Fruit fly (Drosophila melanogaster) whole organism, embryonic: ENCODE measurements around the gene CG4465.

ENCODE experiments used
- Ada2b ChIP-seq: fragments of 200-800 bp; sonication (Bioruptor generic); IDR thresholded peaks from 2 replicates; pipeline ENCODE4 v1.3.6; 2022; ENCODE audit warnings: missing biosample characterization, missing genetic modification characterization
- Blimp-1 ChIP-seq: fragments of 200-800 bp; sonication (Bioruptor generic); optimal IDR thresholded peaks from 3 replicates; lab custom pipeline; 2018; ENCODE audit warnings: missing biosample characterization, missing genetic modification characterization, mild to moderate bottlenecking, moderate library complexity, missing genetic modification reagents
- CG1024 ChIP-seq: fragments of 200-800 bp; sonication (Bioruptor generic); IDR thresholded peaks from 2 replicates; pipeline ENCODE4 v1.3.6; 2022; ENCODE audit warnings: missing biosample characterization, missing genetic modification characterization
- CG10462 ChIP-seq: fragments of 200-800 bp; sonication (Bioruptor generic); optimal IDR thresholded peaks from 2 replicates; lab custom pipeline; 2016; ENCODE audit warnings: missing biosample characterization, missing genetic modification characterization
- CG11093 ChIP-seq: fragments of 200-800 bp; sonication (Bioruptor generic); IDR thresholded peaks from 3 replicates; pipeline ENCODE4 v1.3.6; 2022; ENCODE audit warnings: missing biosample characterization, missing genetic modification characterization
- CG11247 ChIP-seq: fragments of 200-800 bp; sonication (Bioruptor generic); IDR thresholded peaks from 2 replicates; pipeline ENCODE4 v1.3.6; 2022; ENCODE audit warnings: missing biosample characterization, missing genetic modification characterization
- CG11456 ChIP-seq: fragments of 200-800 bp; sonication (Bioruptor generic); IDR thresholded peaks from 3 replicates; pipeline ENCODE4 v1.3.6; 2022; ENCODE audit warnings: missing biosample characterization, missing genetic modification characterization
- CG11560 ChIP-seq: fragments of 200-800 bp; sonication (Bioruptor generic); IDR thresholded peaks from 3 replicates; pipeline ENCODE4 v1.3.6; 2022; ENCODE audit warnings: missing biosample characterization, missing genetic modification characterization
- CG12769 ChIP-seq: fragments of 200-800 bp; sonication (Bioruptor generic); optimal IDR thresholded peaks from 2 replicates; lab custom pipeline; 2019; ENCODE audit warnings: missing biosample characterization, mild to moderate bottlenecking, missing genetic modification characterization, moderate library complexity
- CG13123 ChIP-seq: fragments of 200-800 bp; sonication (Bioruptor generic); optimal IDR thresholded peaks from 2 replicates; lab custom pipeline; 2016; ENCODE audit warnings: missing biosample characterization, missing genetic modification characterization
- CG13287 ChIP-seq: fragments of 200-800 bp; sonication (Bioruptor generic); IDR thresholded peaks from 2 replicates; pipeline ENCODE4 v1.3.6; 2022; ENCODE audit warnings: missing biosample characterization, missing genetic modification characterization; ENCODE audit not compliant: partially characterized antibody
- CG14441 ChIP-seq: fragments of 200-800 bp; sonication (Bioruptor generic); IDR thresholded peaks from 2 replicates; pipeline ENCODE4 v1.3.6; 2022; ENCODE audit warnings: missing biosample characterization, missing genetic modification characterization
- CG15073 ChIP-seq: fragments of 200-800 bp; sonication (Bioruptor generic); optimal IDR thresholded peaks from 2 replicates; lab custom pipeline; 2016; ENCODE audit warnings: missing biosample characterization, missing genetic modification characterization
- CG15269 ChIP-seq: fragments of 200-800 bp; sonication (Bioruptor generic); optimal IDR thresholded peaks from 2 replicates; lab custom pipeline; 2018; ENCODE audit warnings: missing biosample characterization, mild to moderate bottlenecking, missing genetic modification characterization, moderate library complexity
- CG1529 ChIP-seq: fragments of 200-800 bp; sonication (Bioruptor generic); optimal IDR thresholded peaks from 3 replicates; lab custom pipeline; 2018; ENCODE audit warnings: missing biosample characterization, missing genetic modification characterization
- CG17912 ChIP-seq: fragments of 200-800 bp; sonication (Bioruptor generic); optimal IDR thresholded peaks from 2 replicates; lab custom pipeline; 2018; ENCODE audit warnings: missing biosample characterization, mild to moderate bottlenecking, missing genetic modification characterization
- CG1832 ChIP-seq: fragments of 200-800 bp; sonication (Bioruptor generic); optimal IDR thresholded peaks from 2 replicates; lab custom pipeline; 2017; ENCODE audit warnings: missing biosample characterization, mild to moderate bottlenecking, missing genetic modification characterization, inconsistent platforms
- CG2199 ChIP-seq: fragments of 200-800 bp; sonication (Bioruptor generic); IDR thresholded peaks from 3 replicates; pipeline ENCODE4 v1.3.6; 2022; ENCODE audit warnings: missing biosample characterization, missing genetic modification characterization
- CG2889 ChIP-seq: fragments of 200-800 bp; sonication (Bioruptor generic); IDR thresholded peaks from 3 replicates; pipeline ENCODE4 v1.3.6; 2022; ENCODE audit warnings: missing biosample characterization, missing genetic modification characterization
- CG32532 ChIP-seq: fragments of 200-800 bp; sonication (Bioruptor generic); IDR thresholded peaks from 2 replicates; pipeline ENCODE4 v1.3.6; 2022; ENCODE audit warnings: missing biosample characterization, missing genetic modification characterization
- CG32767 ChIP-seq: fragments of 200-800 bp; sonication (Bioruptor generic); IDR thresholded peaks from 2 replicates; pipeline ENCODE4 v1.3.6; 2022; ENCODE audit warnings: missing biosample characterization, missing genetic modification characterization
- CG3995 ChIP-seq: fragments of 200-800 bp; sonication (Bioruptor generic); optimal IDR thresholded peaks from 3 replicates; lab custom pipeline; 2016; ENCODE audit warnings: missing biosample characterization, missing genetic modification characterization
- CG7372 ChIP-seq: fragments of 200-800 bp; sonication (Bioruptor generic); IDR thresholded peaks from 2 replicates; pipeline ENCODE4 v1.3.6; 2022; ENCODE audit warnings: missing biosample characterization, missing genetic modification characterization
- CG9609 ChIP-seq: fragments of 200-800 bp; sonication (Bioruptor generic); optimal IDR thresholded peaks from 3 replicates; lab custom pipeline; 2016; ENCODE audit warnings: missing biosample characterization, missing genetic modification characterization
- CG9932 ChIP-seq: fragments of 200-800 bp; sonication (Bioruptor generic); IDR thresholded peaks from 2 replicates; pipeline ENCODE4 v1.3.6; 2022; ENCODE audit warnings: missing biosample characterization, missing genetic modification characterization
- Dbx ChIP-seq: fragments of 200-800 bp; sonication (Bioruptor generic); IDR thresholded peaks from 3 replicates; pipeline ENCODE4 v1.3.6; 2022; ENCODE audit warnings: missing biosample characterization, missing genetic modification characterization
- MTF-1 ChIP-seq: fragments of 200-800 bp; sonication (Bioruptor generic); optimal IDR thresholded peaks from 2 replicates; lab custom pipeline; 2018; ENCODE audit warnings: missing biosample characterization, mild to moderate bottlenecking, missing genetic modification characterization, borderline replicate concordance
- Nf-YC ChIP-seq: fragments of 200-800 bp; optimal IDR thresholded peaks from 3 replicates; lab custom pipeline; 2019; ENCODE audit warnings: missing biosample characterization, mild to moderate bottlenecking, missing genetic modification characterization, moderate library complexity
- Rfx ChIP-seq: fragments of 200-800 bp; sonication (Bioruptor generic); IDR thresholded peaks from 2 replicates; pipeline ENCODE4 v1.3.6; 2022; ENCODE audit warnings: missing biosample characterization, missing genetic modification characterization
- caup ChIP-seq: fragments of 200-800 bp; sonication (Bioruptor generic); optimal IDR thresholded peaks from 3 replicates; lab custom pipeline; 2017; ENCODE audit warnings: missing biosample characterization, mild to moderate bottlenecking, missing genetic modification characterization, moderate library complexity; ENCODE audit not compliant: severe bottlenecking
- chinmo ChIP-seq: fragments of 200-800 bp; sonication (Bioruptor generic); IDR thresholded peaks from 4 replicates; pipeline ENCODE4 v1.3.6; 2022; ENCODE audit warnings: missing biosample characterization, missing genetic modification characterization; ENCODE audit not compliant: partially characterized antibody
- dmrt99B ChIP-seq: fragments of 200-800 bp; sonication (Bioruptor generic); optimal IDR thresholded peaks from 2 replicates; lab custom pipeline; 2018; ENCODE audit warnings: missing biosample characterization, mild to moderate bottlenecking, missing genetic modification characterization, moderate library complexity
- dpn ChIP-seq, 2 experiments: fragments of 200-800 bp; sonication (Bioruptor generic); optimal IDR thresholded peaks; 3 replicates each; lab custom pipeline; 2016; ENCODE audit warnings: missing biosample characterization in 2 of 2, missing genetic modification characterization in 2 of 2
- exex ChIP-seq: fragments of 200-800 bp; sonication (Bioruptor generic); optimal IDR thresholded peaks from 4 replicates; lab custom pipeline; 2018; ENCODE audit warnings: missing biosample characterization, mild to moderate bottlenecking, missing genetic modification characterization, moderate library complexity
- gcm2 ChIP-seq: fragments of 200-800 bp; sonication (Bioruptor generic); optimal IDR thresholded peaks from 2 replicates; lab custom pipeline; 2016; ENCODE audit warnings: missing biosample characterization, missing genetic modification characterization
- lab ChIP-seq: fragments of 200-800 bp; sonication (Bioruptor generic); optimal IDR thresholded peaks from 3 replicates; lab custom pipeline; 2017; ENCODE audit warnings: missing biosample characterization, missing genetic modification characterization, mild to moderate bottlenecking, moderate library complexity, missing genetic modification reagents
- lilli ChIP-seq: fragments of 200-800 bp; sonication (Bioruptor generic); optimal IDR thresholded peaks from 3 replicates; lab custom pipeline; 2016; ENCODE audit warnings: missing biosample characterization, missing genetic modification characterization
- maf-S ChIP-seq: fragments of 200-800 bp; sonication (Bioruptor generic); optimal IDR thresholded peaks from 2 replicates; lab custom pipeline; 2016; ENCODE audit warnings: missing biosample characterization, missing genetic modification characterization
- nau ChIP-seq: fragments of 200-800 bp; sonication (Bioruptor generic); optimal IDR thresholded peaks from 3 replicates; lab custom pipeline; 2017; ENCODE audit warnings: missing biosample characterization, mild to moderate bottlenecking, missing genetic modification characterization, missing genetic modification reagents
- onecut ChIP-seq: fragments of 200-800 bp; sonication (Bioruptor generic); IDR thresholded peaks from 2 replicates; pipeline ENCODE4 v1.3.6; 2022; ENCODE audit warnings: missing biosample characterization, missing genetic modification characterization
- phol ChIP-seq: fragments of 200-800 bp; sonication (Bioruptor generic); optimal IDR thresholded peaks from 3 replicates; lab custom pipeline; 2018; ENCODE audit warnings: missing biosample characterization, mild to moderate bottlenecking, missing genetic modification characterization, moderate library complexity
- pita ChIP-seq: fragments of 200-800 bp; sonication (Bioruptor generic); optimal IDR thresholded peaks from 2 replicates; lab custom pipeline; 2017; ENCODE audit warnings: missing biosample characterization, mild to moderate bottlenecking, missing genetic modification characterization
- ranshi ChIP-seq: fragments of 200-800 bp; sonication (Bioruptor generic); IDR thresholded peaks from 2 replicates; pipeline ENCODE4 v1.3.6; 2022; ENCODE audit warnings: missing biosample characterization, missing genetic modification characterization
- sr ChIP-seq: fragments of 200-800 bp; sonication (Bioruptor generic); IDR thresholded peaks from 3 replicates; pipeline ENCODE4 v1.3.6; 2022; ENCODE audit warnings: missing biosample characterization, missing genetic modification characterization
- stc ChIP-seq: fragments of 200-800 bp; sonication (Bioruptor generic); IDR thresholded peaks from 2 replicates; pipeline ENCODE4 v1.3.6; 2022; ENCODE audit warnings: missing biosample characterization, missing genetic modification characterization
- tgo ChIP-seq: fragments of 200-800 bp; sonication (Bioruptor generic); IDR thresholded peaks from 3 replicates; pipeline ENCODE4 v1.3.6; 2022; ENCODE audit warnings: missing biosample characterization, missing genetic modification characterization
- tio ChIP-seq: fragments of 200-800 bp; sonication (Bioruptor generic); optimal IDR thresholded peaks from 2 replicates; lab custom pipeline; 2017; ENCODE audit warnings: missing biosample characterization, missing genetic modification characterization, inconsistent platforms
- zen ChIP-seq: fragments of 200-800 bp; sonication (Bioruptor generic); optimal IDR thresholded peaks from 3 replicates; lab custom pipeline; 2018; ENCODE audit warnings: missing biosample characterization, mild to moderate bottlenecking, missing genetic modification characterization, moderate library complexity
- zfh2 ChIP-seq: fragments of 200-800 bp; sonication (Bioruptor generic); optimal IDR thresholded peaks from 2 replicates; lab custom pipeline; 2016; ENCODE audit warnings: missing biosample characterization, missing genetic modification characterization

The CG4465 gene

dm6 chr3R:19902926-19903739 lies 14.5 kb downstream of the CG4465 start, which contains the start of gene ClpX (continued):
- TF ChIP-seq Blimp-1 (GFP tag; lab: Kevin White, UChicago) (no peak), onecut (no peak), lab (no peak), maf-S (GFP tag; lab: Kevin White, UChicago) (no peak), zfh2 (GFP tag; lab: Kevin White, UChicago) (no peak), zen (tag; lab: Kevin White, UChicago) (no peak), Ada2b (no peak), CG9609 (GFP tag; lab: Kevin White, UChicago) (no peak), tio (GFP tag; lab: Kevin White, UChicago) (no peak), CG11456 (GFP tag; lab: Robert Waterston, UW) (no peak), CG3995 (GFP tag; lab: Kevin White, UChicago) (no peak), Dbx (GFP tag; lab: Robert Waterston, UW) (no peak), CG1529 (no peak), Nf-YC (tag; lab: Kevin White, UChicago) (peak; percentile 28), sr (GFP tag; lab: Robert Waterston, UW) (no peak), gcm2 (GFP tag; lab: Kevin White, UChicago) (no peak), CG15073 (no peak), dmrt99B (tag; lab: Kevin White, UChicago) (no peak), phol (tag; lab: Kevin White, UChicago) (no peak), CG11093 (GFP tag; lab: Robert Waterston, UW) (no peak), CG17912 (GFP tag; lab: Kevin White, UChicago) (peak; percentile 18), pita (GFP tag; lab: Kevin White, UChicago) (no peak)

- TF ChIP-seq CG13287 = peak; percentile 14; the same call in 1 of the 2 replicates
- TF ChIP-seq CG13123 (GFP tag; lab: Kevin White, UChicago) = no peak
- peak; percentile 47; the same call in 1 of the 2 replicates for TF ChIP-seq CG32532 (GFP tag; lab: Robert Waterston, UW)
- TF ChIP-seq CG7372 (GFP tag; lab: Robert Waterston, UW) = no peak
- TF ChIP-seq CG14441 (GFP tag; lab: Robert Waterston, UW) = peak; percentile 37; the same call in 1 of the 2 replicates
- no peak for TF ChIP-seq nau
- peak; percentile 24; the same call in 1 of the 2 replicates for TF ChIP-seq ranshi (GFP tag; lab: Robert Waterston, UW)
- TF ChIP-seq CG9932 (GFP tag; lab: Robert Waterston, UW) = peak; percentile 35
- TF ChIP-seq CG11560 = 0 out of 3 replicates have a peak, but pooled peaks have one; percentile 12
- TF ChIP-seq CG12769 (tag; lab: Kevin White, UChicago) = peak; percentile 61
- TF ChIP-seq CG11247 (GFP tag; lab: Robert Waterston, UW) = peak; percentile 42; the same call in 1 of the 2 replicates
- TF ChIP-seq CG1024 = 0 out of 2 replicates have a peak, but pooled peaks have one; percentile 18
- TF ChIP-seq lilli (GFP tag; lab: Kevin White, UChicago) = peak; percentile 7
- peak; percentile 16 for TF ChIP-seq MTF-1
- no peak for TF ChIP-seq exex (tag; lab: Kevin White, UChicago)
- no peak for TF ChIP-seq CG2889
- TF ChIP-seq dpn (GFP tag; optimal IDR thresholded peaks at IDR 0.05; lab: Kevin White, UChicago) = peak in 1 of 2 experiments; percentile 20
- TF ChIP-seq CG1832 = no peak
- peak; percentile 83; the same call in 3 of the 4 replicates for TF ChIP-seq chinmo (GFP tag; lab: Robert Waterston, UW)
- peak; percentile 64 for TF ChIP-seq CG15269
- TF ChIP-seq tgo = peak; percentile 19; the same call in 1 of the 3 replicates
- TF ChIP-seq CG32767 (GFP tag; lab: Robert Waterston, UW) = no peak
- peak; percentile 9 for TF ChIP-seq caup
- TF ChIP-seq Rfx (GFP tag; lab: Robert Waterston, UW) = peak; percentile 75
- TF ChIP-seq stc (GFP tag; lab: Robert Waterston, UW) = no peak
- TF ChIP-seq CG10462 (GFP tag; lab: Kevin White, UChicago) = no peak
- peak; percentile 25; the same call in 1 of the 2 replicates for TF ChIP-seq Ada2b
- 0 out of 3 replicates have a peak, but pooled peaks have one; percentile 42 for TF ChIP-seq CG2199 (GFP tag; lab: Robert Waterston, UW)
Observed at dm6 chr3R:19902328-19902727, 15.3 kb downstream of the CG4465 start.
